Fruit fly (Drosophila melanogaster): ENCODE results near the gene ema.

DNA sequence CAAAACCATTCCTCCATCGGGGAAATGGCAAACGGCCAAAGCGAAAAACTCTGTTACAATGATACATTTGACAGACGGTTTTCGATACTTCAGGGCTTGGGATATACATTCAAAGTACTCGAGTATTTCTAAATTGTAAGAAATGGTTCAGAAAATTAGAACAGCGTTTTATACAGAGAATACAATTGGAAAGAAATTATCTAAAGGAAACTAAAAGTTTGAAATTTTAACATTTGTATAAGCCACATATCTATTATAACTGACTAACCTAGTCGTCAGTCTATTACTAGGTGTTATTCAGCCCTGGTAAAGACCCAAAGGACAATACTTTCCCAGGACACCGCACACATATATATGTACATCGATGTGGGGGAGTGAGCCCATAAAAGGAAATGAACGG is 35.0 kb upstream of the ema start:
- TF ChIP-seq Dfd (GFP tag; optimal IDR thresholded peaks at IDR 0.05), result no peak
- no peak for TF ChIP-seq CrebA (GFP tag; optimal IDR thresholded peaks at IDR 0.05; ENCODE audit: borderline replicate concordance)
- no peak for TF ChIP-seq tai (GFP tag; optimal IDR thresholded peaks at IDR 0.05)
- TF ChIP-seq Sp1 (GFP tag; optimal IDR thresholded peaks at IDR 0.05), result no peak
- no peak for TF ChIP-seq ey (GFP tag; optimal IDR thresholded peaks at IDR 0.05)
- no peak for TF ChIP-seq h (GFP tag; optimal IDR thresholded peaks at IDR 0.05)
- no peak for TF ChIP-seq sage (GFP tag; optimal IDR thresholded peaks at IDR 0.05)
- TF ChIP-seq psq (GFP tag; optimal IDR thresholded peaks at IDR 0.05), result no peak
- no peak for TF ChIP-seq OdsH (GFP tag; optimal IDR thresholded peaks at IDR 0.05)
- no peak for TF ChIP-seq CG32264 (GFP tag; optimal IDR thresholded peaks at IDR 0.05)
- no peak for TF ChIP-seq woc (GFP tag; optimal IDR thresholded peaks at IDR 0.05)
- no peak for TF ChIP-seq Vsx2 (GFP tag; optimal IDR thresholded peaks at IDR 0.05; ENCODE audit: partially characterized antibody)

Measured in whole organism, wandering third instar larva.